Worm (Caenorhabditis elegans) whole organism, mixed stage, embryonic: ENCODE results near the gene T03E6.9.
A peak's percentile ranks its signal among the peaks of the same experiment; 100 is the strongest.

Experiments
- M03D4.4 ChIP-seq: sonication (generic microtip); optimal IDR thresholded peaks from 2 replicates; lab custom pipeline; 2017; ENCODE audit warnings: mild to moderate bottlenecking, missing genetic modification characterization, missing compliant biosample characterization
- bed-3 ChIP-seq: fragments of 200-800 bp; sonication (Bioruptor generic); optimal IDR thresholded peaks from 3 replicates; lab custom pipeline; 2018; ENCODE audit warnings: mild to moderate bottlenecking, missing genetic modification characterization, moderate library complexity, missing compliant biosample characterization
- blmp-1 ChIP-seq: fragments of 150-350 bp; optimal IDR thresholded peaks from 2 replicates; lab custom pipeline; 2014; ENCODE audit warnings: missing biosample characterization, missing genetic modification characterization
- ceh-39 ChIP-seq: fragments of 150-350 bp; optimal IDR thresholded peaks from 2 replicates; lab custom pipeline; 2014; ENCODE audit warnings: missing biosample characterization, missing genetic modification characterization
- ceh-43 ChIP-seq: fragments of 200-800 bp; sonication (Bioruptor generic); optimal IDR thresholded peaks from 2 replicates; lab custom pipeline; 2018; ENCODE audit warnings: mild to moderate bottlenecking, missing genetic modification characterization, moderate library complexity, missing compliant biosample characterization
- ceh-83 ChIP-seq: fragments of 200-800 bp; sonication (Bioruptor generic); optimal IDR thresholded peaks from 2 replicates; lab custom pipeline; 2018; ENCODE audit warnings: mild to moderate bottlenecking, missing genetic modification characterization, missing compliant biosample characterization
- cnd-1 ChIP-seq: fragments of 200-800 bp; sonication (Bioruptor generic); optimal IDR thresholded peaks from 2 replicates; lab custom pipeline; 2018; ENCODE audit warnings: mild to moderate bottlenecking, missing genetic modification characterization, missing compliant biosample characterization
- drap-1 ChIP-seq: fragments of 200-800 bp; sonication (Bioruptor generic); optimal IDR thresholded peaks from 3 replicates; lab custom pipeline; 2018; ENCODE audit warnings: mild to moderate bottlenecking, missing genetic modification characterization, missing compliant biosample characterization
- elt-1 ChIP-seq: sonication (generic microtip); optimal IDR thresholded peaks from 2 replicates; lab custom pipeline; 2017; ENCODE audit warnings: missing genetic modification characterization, mild to moderate bottlenecking, missing compliant biosample characterization, antibody characterized with exemption, moderate library complexity, borderline replicate concordance; ENCODE audit not compliant: insufficient read depth
- elt-3 ChIP-seq: fragments of 150-350 bp; optimal IDR thresholded peaks from 2 replicates; lab custom pipeline; 2014; ENCODE audit warnings: missing biosample characterization, missing genetic modification characterization
- flh-1 ChIP-seq: fragments of 200-800 bp; sonication (Bioruptor generic); optimal IDR thresholded peaks from 2 replicates; lab custom pipeline; 2018; ENCODE audit warnings: mild to moderate bottlenecking, missing genetic modification characterization, moderate library complexity, missing compliant biosample characterization
- ham-2 ChIP-seq: fragments of 200-800 bp; sonication (Bioruptor generic); optimal IDR thresholded peaks from 2 replicates; lab custom pipeline; 2018; ENCODE audit warnings: mild to moderate bottlenecking, missing genetic modification characterization, missing compliant biosample characterization
- hlh-1 ChIP-seq: fragments of 150-350 bp; optimal IDR thresholded peaks from 2 replicates; lab custom pipeline; 2014; ENCODE audit warnings: missing biosample characterization, missing genetic modification reagents, missing genetic modification characterization
- lin-13 ChIP-seq: fragments of 150-350 bp; optimal IDR thresholded peaks from 2 replicates; lab custom pipeline; 2014; ENCODE audit warnings: missing biosample characterization, missing genetic modification characterization
- lin-32 ChIP-seq: fragments of 200-800 bp; sonication (Bioruptor generic); optimal IDR thresholded peaks from 2 replicates; lab custom pipeline; 2018; ENCODE audit warnings: mild to moderate bottlenecking, missing genetic modification characterization, missing compliant biosample characterization
- lsy-2 ChIP-seq: fragments of 150-350 bp; optimal IDR thresholded peaks from 2 replicates; lab custom pipeline; 2014; ENCODE audit warnings: missing biosample characterization, missing genetic modification characterization
- mab-5 ChIP-seq: fragments of 150-350 bp; optimal IDR thresholded peaks from 2 replicates; lab custom pipeline; 2014; ENCODE audit warnings: missing biosample characterization, missing genetic modification characterization
- mep-1 ChIP-seq: fragments of 150-350 bp; optimal IDR thresholded peaks from 2 replicates; lab custom pipeline; 2017; ENCODE audit warnings: missing biosample characterization, missing genetic modification reagents, missing genetic modification characterization, inconsistent platforms
- mls-2 ChIP-seq: sonication (generic microtip); optimal IDR thresholded peaks from 2 replicates; lab custom pipeline; 2016; ENCODE audit warnings: mild to moderate bottlenecking, missing genetic modification characterization, moderate library complexity, missing compliant biosample characterization
- nhr-12 ChIP-seq: fragments of 150-350 bp; optimal IDR thresholded peaks from 2 replicates; lab custom pipeline; 2014; ENCODE audit warnings: missing biosample characterization, missing genetic modification characterization
- nhr-2 ChIP-seq: fragments of 150-350 bp; optimal IDR thresholded peaks from 2 replicates; lab custom pipeline; 2014; ENCODE audit warnings: missing biosample characterization, missing genetic modification characterization
- nhr-237 ChIP-seq: fragments of 150-350 bp; optimal IDR thresholded peaks from 2 replicates; lab custom pipeline; 2014; ENCODE audit warnings: missing biosample characterization, missing genetic modification characterization
- nhr-76 ChIP-seq: sonication (generic microtip); optimal IDR thresholded peaks from 2 replicates; lab custom pipeline; 2017; ENCODE audit warnings: missing biosample characterization, missing genetic modification characterization
- pha-4 ChIP-seq: fragments of 150-350 bp; optimal IDR thresholded peaks from 2 replicates; lab custom pipeline; 2018; ENCODE audit warnings: missing biosample characterization, missing genetic modification reagents, missing genetic modification characterization
- sem-2 ChIP-seq: fragments of 200-800 bp; sonication (Bioruptor generic); optimal IDR thresholded peaks from 2 replicates; lab custom pipeline; 2018; ENCODE audit warnings: mild to moderate bottlenecking, missing genetic modification characterization, missing compliant biosample characterization
- snpc-4 ChIP-seq: fragments of 150-350 bp; optimal IDR thresholded peaks from 2 replicates; lab custom pipeline; 2014; ENCODE audit warnings: missing biosample characterization, missing genetic modification characterization
- sptf-1 ChIP-seq: sonication (generic microtip); optimal IDR thresholded peaks from 2 replicates; lab custom pipeline; 2017; ENCODE audit warnings: mild to moderate bottlenecking, missing genetic modification characterization, moderate library complexity, missing compliant biosample characterization
- tbx-8 ChIP-seq: fragments of 200-800 bp; sonication (Bioruptor generic); optimal IDR thresholded peaks from 2 replicates; lab custom pipeline; 2018; ENCODE audit warnings: mild to moderate bottlenecking, missing genetic modification characterization, moderate library complexity, missing compliant biosample characterization
- unc-120 ChIP-seq: sonication (generic microtip); optimal IDR thresholded peaks from 2 replicates; lab custom pipeline; 2017; ENCODE audit warnings: missing genetic modification characterization, missing compliant biosample characterization; ENCODE audit not compliant: poor library complexity, severe bottlenecking
- unc-39 ChIP-seq: fragments of 150-350 bp; optimal IDR thresholded peaks from 2 replicates; lab custom pipeline; 2014; ENCODE audit warnings: missing biosample characterization, missing genetic modification characterization
- unc-62 ChIP-seq: fragments of 150-350 bp; optimal IDR thresholded peaks from 2 replicates; lab custom pipeline; 2014; ENCODE audit warnings: missing biosample characterization, missing genetic modification reagents, missing genetic modification characterization
- zip-8 ChIP-seq: fragments of 150-350 bp; optimal IDR thresholded peaks from 2 replicates; lab custom pipeline; 2014; ENCODE audit warnings: missing biosample characterization, missing genetic modification characterization
- ztf-11 ChIP-seq: fragments of 150-350 bp; optimal IDR thresholded peaks from 2 replicates; lab custom pipeline; 2014; ENCODE audit warnings: missing biosample characterization, missing genetic modification characterization

The T03E6.9 gene

DNA sequence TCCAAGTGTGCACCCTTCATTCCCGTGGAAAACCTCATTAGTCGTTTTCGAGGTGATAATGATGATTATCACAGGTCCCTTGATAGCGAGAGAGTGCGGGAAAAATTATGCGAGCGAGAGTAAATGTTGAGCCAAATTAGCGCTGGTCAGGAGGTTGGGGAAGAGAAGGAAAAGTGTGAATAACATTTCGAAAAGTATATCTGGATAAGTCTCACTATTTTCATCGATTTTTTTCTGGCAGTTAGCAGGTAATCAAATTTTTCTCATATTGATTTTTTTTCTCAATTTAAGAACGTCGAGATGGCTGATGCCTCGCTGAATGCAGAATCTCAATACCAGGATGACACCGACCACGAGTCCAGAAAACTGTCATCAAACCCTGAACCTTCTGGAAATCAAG, 28.5 kb upstream of the T03E6.9 start, which contains the start of gene W06G6.2:
TSS of gene W06G6.2 (plus strand) at position 301 of the 400 bp plus-strand sequence.
- TF ChIP-seq bed-3 = no peak

DNA sequence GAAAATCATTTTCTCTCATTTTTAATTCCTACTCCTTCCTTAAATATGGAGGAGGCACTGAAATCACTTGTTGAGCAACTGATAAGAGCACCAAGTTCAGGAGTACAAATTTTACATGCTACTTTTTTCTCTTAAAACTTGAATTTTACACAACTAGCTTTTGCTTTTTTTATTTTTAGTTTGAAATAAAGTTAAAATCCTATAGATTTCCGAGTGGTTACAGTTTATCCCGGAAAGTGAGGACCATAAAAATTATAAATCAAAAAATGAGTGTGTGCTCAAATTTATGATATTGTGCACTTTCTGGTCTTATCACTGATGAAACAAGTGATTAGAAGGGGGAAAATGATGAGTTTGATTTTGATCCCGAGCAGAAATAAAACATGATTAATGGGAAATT, 27.4 kb upstream of the T03E6.9 start, which contains the start of gene oac-53:
TSS of gene oac-53 (minus strand) at position 9 of the 400 bp plus-strand sequence.
- TF ChIP-seq ceh-83 (GFP tag; lab: Kevin White, UChicago) (no peak), unc-62 (GFP tag; lab: Kevin White, UChicago) (no peak), flh-1 (GFP tag; lab: Kevin White, UChicago) (no peak), zip-8 (tag; lab: Kevin White, UChicago) (no peak), mls-2 (tag; lab: Kevin White, UChicago) (no peak), snpc-4 (tag; lab: Kevin White, UChicago) (no peak), ceh-43 (GFP tag; lab: Kevin White, UChicago) (no peak), drap-1 (GFP tag; lab: Kevin White, UChicago) (no peak), unc-120 (tag; lab: Kevin White, UChicago) (no peak), ceh-39 (tag; lab: Kevin White, UChicago) (no peak), nhr-12 (no peak), lsy-2 (tag; lab: Kevin White, UChicago) (no peak), blmp-1 (no peak), unc-39 (no peak), elt-3 (no peak)

DNA sequence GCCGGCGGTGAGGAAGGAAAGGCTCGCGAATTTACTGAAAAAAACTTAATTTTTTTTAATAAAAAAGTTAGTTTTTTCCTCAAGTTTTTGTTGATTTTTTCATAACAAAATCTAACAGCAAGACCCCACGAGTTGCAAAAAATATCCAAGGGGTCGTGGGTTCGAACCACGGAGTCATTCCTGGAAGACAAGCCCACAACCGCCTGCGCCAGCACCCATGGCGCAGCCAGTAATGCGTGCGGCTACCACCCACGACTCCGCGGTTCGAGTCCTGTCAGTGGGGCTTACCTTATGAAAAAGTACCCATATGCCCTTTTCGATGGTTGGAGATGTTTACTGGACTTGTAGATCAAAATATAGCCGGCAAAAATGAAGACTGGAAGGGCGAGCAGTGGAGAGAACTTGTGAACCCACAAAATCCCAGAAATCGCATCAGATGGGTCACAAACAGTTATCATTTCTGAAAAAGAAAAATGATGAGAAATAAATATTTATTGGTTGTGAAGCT, 22.3 kb upstream of the T03E6.9 start, which contains the start of gene Y70C5A.2:
TSS of gene Y70C5A.2 (minus strand) at position 458 of the 508 bp plus-strand sequence.
- TF ChIP-seq ceh-83 (GFP tag; lab: Kevin White, UChicago) = no peak
- no peak for TF ChIP-seq ztf-11
- no peak for TF ChIP-seq blmp-1
- no peak for TF ChIP-seq hlh-1 (tag; lab: Kevin White, UChicago)
- no peak for TF ChIP-seq zip-8 (tag; lab: Kevin White, UChicago)
- TF ChIP-seq sem-2 (GFP tag; lab: Kevin White, UChicago) = no peak
- TF ChIP-seq mab-5 = no peak
- no peak for TF ChIP-seq nhr-237 (tag; lab: Kevin White, UChicago)
- TF ChIP-seq unc-62 (GFP tag; lab: Kevin White, UChicago) = no peak
- no peak for TF ChIP-seq snpc-4 (tag; lab: Kevin White, UChicago)

DNA sequence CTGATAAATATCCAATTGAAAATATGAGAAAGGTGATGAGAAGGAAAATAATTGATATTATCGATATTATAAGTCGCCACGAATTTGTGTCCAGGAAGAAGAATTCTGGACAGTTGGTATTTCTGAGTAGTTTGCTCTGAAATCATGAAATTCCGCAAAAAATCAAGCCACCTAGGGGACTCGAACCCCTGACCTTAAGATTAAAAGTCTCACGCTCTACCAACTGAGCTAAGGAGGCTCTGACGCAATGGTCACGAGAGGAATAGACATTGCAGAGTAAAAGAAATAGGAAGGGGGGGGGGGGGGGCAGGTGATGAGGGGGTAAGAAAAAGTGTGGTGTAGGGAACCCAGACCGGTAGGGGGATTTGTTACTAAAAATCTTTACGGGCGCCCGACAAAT, 21.4 kb upstream of the T03E6.9 start:
- peak; percentile 14 for TF ChIP-seq mls-2 (tag; lab: Kevin White, UChicago)
- TF ChIP-seq tbx-8 (GFP tag; lab: Kevin White, UChicago) = no peak
- no peak for TF ChIP-seq unc-120 (tag; lab: Kevin White, UChicago)
- no peak for TF ChIP-seq bed-3
- no peak for TF ChIP-seq nhr-12
- no peak for TF ChIP-seq elt-1 (tag; lab: Kevin White, UChicago)
- no peak for TF ChIP-seq mab-5
- TF ChIP-seq ceh-39 (tag; lab: Kevin White, UChicago) = no peak
- TF ChIP-seq unc-39 = no peak
- no peak for TF ChIP-seq nhr-2 (tag; lab: Kevin White, UChicago)
- no peak for TF ChIP-seq ceh-83 (GFP tag; lab: Kevin White, UChicago)
- peak; percentile 36 for TF ChIP-seq sem-2 (GFP tag; lab: Kevin White, UChicago)
- TF ChIP-seq ham-2 = no peak
- TF ChIP-seq nhr-237 (tag; lab: Kevin White, UChicago) = no peak
- no peak for TF ChIP-seq lin-13 (tag; lab: Kevin White, UChicago)
- no peak for TF ChIP-seq snpc-4 (tag; lab: Kevin White, UChicago)
- TF ChIP-seq drap-1 (GFP tag; lab: Kevin White, UChicago) = peak; percentile 47
- TF ChIP-seq lin-32 (GFP tag; lab: Kevin White, UChicago) = no peak
- TF ChIP-seq mep-1 (tag; lab: Kevin White, UChicago) = no peak
- TF ChIP-seq blmp-1 = no peak
- no peak for TF ChIP-seq ceh-43 (GFP tag; lab: Kevin White, UChicago)
- no peak for TF ChIP-seq pha-4 (tag; lab: Kevin White, UChicago)
- TF ChIP-seq ztf-11 = no peak
- peak; percentile 51 for TF ChIP-seq cnd-1
- no peak for TF ChIP-seq zip-8 (tag; lab: Kevin White, UChicago)
- no peak for TF ChIP-seq nhr-76 (tag; lab: Kevin White, UChicago)
- TF ChIP-seq flh-1 (GFP tag; lab: Kevin White, UChicago) = peak; percentile 17
- peak; percentile 75 for TF ChIP-seq sptf-1 (tag; lab: Kevin White, UChicago)
- TF ChIP-seq hlh-1 (tag; lab: Kevin White, UChicago) = peak; percentile 3
- peak; percentile 66 for TF ChIP-seq M03D4.4 (tag; lab: Kevin White, UChicago)
- TF ChIP-seq, all 35 proteins: peak for 8
